Fruit fly (Drosophila melanogaster): ENCODE results near the gene CG34039.

The CG34039 gene

DNA sequence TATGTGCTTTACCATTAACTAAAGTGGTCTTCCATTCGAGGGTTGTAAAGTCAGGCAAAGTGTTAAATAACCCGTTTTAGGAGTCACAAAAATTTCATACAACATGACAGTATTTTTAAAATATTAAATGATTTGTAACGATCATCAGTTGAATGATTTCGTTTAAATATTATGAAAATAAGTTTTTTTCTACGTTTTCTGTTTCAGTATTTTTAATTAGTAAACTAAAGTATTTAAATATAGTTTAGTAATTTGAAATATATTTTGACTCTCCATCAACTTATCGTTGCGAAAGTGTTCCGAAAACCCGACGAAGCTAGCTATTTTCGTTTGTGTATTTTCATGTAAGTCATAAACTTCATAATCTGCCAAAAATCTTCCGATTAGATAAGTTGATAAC is 7.3 kb downstream of the CG34039 start, which contains the start of gene CG42758:
CG42758 (plus strand) TSS at position 301 of the 400 bp plus-strand sequence.
- TF ChIP-seq tai (GFP tag; optimal IDR thresholded peaks at IDR 0.05), result no peak
- no peak for TF ChIP-seq Myc (optimal IDR thresholded peaks at IDR 0.05)
- TF ChIP-seq dmrt93B (GFP tag; optimal IDR thresholded peaks at IDR 0.05), result no peak
- TF ChIP-seq sv (GFP tag; optimal IDR thresholded peaks at IDR 0.05), result no peak

DNA sequence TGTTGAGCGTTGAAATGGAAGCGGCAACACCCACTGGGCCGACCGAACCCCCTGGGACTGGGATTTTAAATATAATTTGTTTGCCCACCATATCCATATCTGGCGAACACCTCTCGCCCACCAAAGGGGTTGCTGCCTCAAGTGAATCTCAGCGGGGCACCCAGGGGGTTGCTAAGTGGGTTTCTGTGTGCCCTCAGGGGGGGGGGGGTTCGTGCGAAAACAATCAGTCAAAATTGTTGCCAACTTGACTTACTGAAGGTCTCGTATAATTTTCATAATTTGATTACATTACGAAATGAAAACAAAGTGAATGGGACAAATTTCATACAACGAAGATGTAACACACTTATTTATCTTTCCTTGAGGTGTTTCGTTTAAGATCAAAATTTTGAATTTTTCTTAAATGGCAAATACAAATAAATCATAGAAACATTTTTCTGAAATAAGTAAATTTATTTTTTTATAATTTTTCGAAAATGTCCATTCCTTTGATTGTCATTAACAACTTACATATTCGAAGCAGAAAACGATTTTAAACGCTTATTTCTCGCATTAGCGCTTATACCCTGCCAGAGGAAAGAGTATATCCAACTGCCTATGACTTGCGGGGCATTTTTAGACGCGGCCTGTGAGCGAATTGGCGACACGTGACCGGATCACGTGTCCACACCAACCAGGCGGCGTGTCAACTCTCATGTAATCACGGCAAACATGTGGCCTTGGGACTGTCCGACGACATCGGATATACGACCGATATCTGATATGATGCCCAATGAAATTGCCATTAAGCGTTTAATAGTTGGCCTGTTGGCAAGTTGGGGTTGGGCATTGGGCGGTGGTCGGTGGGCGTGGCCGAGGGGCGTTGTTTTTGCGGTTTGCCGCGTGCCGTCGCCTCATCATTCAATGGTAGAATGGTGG is 10.1 kb downstream of the CG34039 start:
- TF ChIP-seq Dfd (GFP tag; optimal IDR thresholded peaks at IDR 0.05) (peak; percentile 71), tai (GFP tag; optimal IDR thresholded peaks at IDR 0.05) (no peak)

- TF ChIP-seq GATAd (GFP tag; optimal IDR thresholded peaks at IDR 0.05) (no peak), Mio (GFP tag; optimal IDR thresholded peaks at IDR 0.05) (no peak), N (GFP tag; optimal IDR thresholded peaks at IDR 0.05) (no peak), Hnf4 (GFP tag; optimal IDR thresholded peaks at IDR 0.05) (no peak), HLH106 (tag; optimal IDR thresholded peaks at IDR 0.05) (no peak), dmrt93B (GFP tag; optimal IDR thresholded peaks at IDR 0.05) (no peak), foxo (GFP tag; optimal IDR thresholded peaks at IDR 0.05) (no peak), lola (GFP tag; optimal IDR thresholded peaks at IDR 0.05) (no peak), Hr78 (GFP tag; optimal IDR thresholded peaks at IDR 0.05) (no peak), sage (GFP tag; optimal IDR thresholded peaks at IDR 0.05) (no peak), brk (GFP tag; optimal IDR thresholded peaks at IDR 0.05) (no peak), woc (GFP tag; optimal IDR thresholded peaks at IDR 0.05) (no peak), CrebA (GFP tag; optimal IDR thresholded peaks at IDR 0.05; ENCODE audit: borderline replicate concordance) (no peak), sv (GFP tag; optimal IDR thresholded peaks at IDR 0.05) (no peak), Hr83 (GFP tag; optimal IDR thresholded peaks at IDR 0.05; ENCODE audit: poor library complexity, severe bottlenecking) (no peak), Dif (GFP tag; optimal IDR thresholded peaks at IDR 0.05; ENCODE audit: partially characterized antibody) (no peak), dl (GFP tag; optimal IDR thresholded peaks at IDR 0.05; ENCODE audit: insufficient read depth in 1 of 2, partially characterized antibody in 2 of 2) (no peak)
These were observed 14.8 kb downstream of the CG34039 start for dm6 chr3L:14574649-14575048.

DNA sequence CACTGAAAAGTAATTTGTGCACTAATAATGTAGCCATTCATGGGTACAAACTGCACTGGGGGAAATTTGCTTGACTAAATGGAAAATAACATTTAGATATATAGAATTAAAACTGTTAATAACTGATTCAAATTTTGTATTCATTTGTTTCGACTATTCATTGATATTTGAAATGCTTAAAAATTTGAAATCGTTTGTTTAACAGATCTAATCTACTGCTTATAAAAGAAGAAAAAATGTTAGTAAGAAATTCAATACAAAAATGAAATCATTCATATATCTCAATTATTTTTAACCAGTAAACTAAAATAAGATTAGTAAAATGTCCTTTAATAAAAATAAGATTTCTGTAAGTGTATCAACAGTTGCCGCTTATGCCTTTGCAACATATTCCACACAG is 16.2 kb downstream of the CG34039 start:
- no peak for TF ChIP-seq lola (GFP tag; optimal IDR thresholded peaks at IDR 0.05)
- TF ChIP-seq pan (optimal IDR thresholded peaks at IDR 0.05), result no peak
- TF ChIP-seq CG9705 (GFP tag; optimal IDR thresholded peaks at IDR 0.05), result no peak
- TF ChIP-seq Hr78 (GFP tag; optimal IDR thresholded peaks at IDR 0.05), result no peak
- TF ChIP-seq br (GFP tag; optimal IDR thresholded peaks at IDR 0.05), result no peak
- TF ChIP-seq h (GFP tag; optimal IDR thresholded peaks at IDR 0.05), result no peak

dm6 chr3L:14578896-14579295 is 19.1 kb downstream of the CG34039 start:
- no peak for TF ChIP-seq Hnf4 (GFP tag; optimal IDR thresholded peaks at IDR 0.05)
- no peak for TF ChIP-seq foxo (GFP tag; optimal IDR thresholded peaks at IDR 0.05)
- TF ChIP-seq dsf (GFP tag; optimal IDR thresholded peaks at IDR 0.05; ENCODE audit: borderline replicate concordance), result no peak
- no peak for TF ChIP-seq Myc (optimal IDR thresholded peaks at IDR 0.05)
- TF ChIP-seq Dif (GFP tag; optimal IDR thresholded peaks at IDR 0.05; ENCODE audit: partially characterized antibody), result peak; percentile 85
- peak; percentile 13 for TF ChIP-seq Vsx2 (GFP tag; optimal IDR thresholded peaks at IDR 0.05; ENCODE audit: partially characterized antibody)
- TF ChIP-seq Rel (GFP tag; optimal IDR thresholded peaks at IDR 0.05), result no peak
- peak; percentile 97 for TF ChIP-seq Rel (tag; optimal IDR thresholded peaks at IDR 0.05)
- peak; percentile 1 for TF ChIP-seq CG9705 (GFP tag; optimal IDR thresholded peaks at IDR 0.05)
- peak in 1 of 2 experiments; percentile 54 for TF ChIP-seq dl (GFP tag; optimal IDR thresholded peaks at IDR 0.05; ENCODE audit: insufficient read depth in 1 of 2, partially characterized antibody in 2 of 2)
- TF ChIP-seq Hr78 (GFP tag; optimal IDR thresholded peaks at IDR 0.05), result no peak

- TF ChIP-seq h (GFP tag; optimal IDR thresholded peaks at IDR 0.05) (no peak), foxo (GFP tag; optimal IDR thresholded peaks at IDR 0.05) (no peak), Mio (GFP tag; optimal IDR thresholded peaks at IDR 0.05) (no peak), Dfd (GFP tag; optimal IDR thresholded peaks at IDR 0.05) (no peak), woc (GFP tag; optimal IDR thresholded peaks at IDR 0.05) (no peak), dl (GFP tag; optimal IDR thresholded peaks at IDR 0.05; ENCODE audit: insufficient read depth in 1 of 2, partially characterized antibody in 2 of 2) (no peak), GATAd (GFP tag; optimal IDR thresholded peaks at IDR 0.05) (no peak), CG32264 (GFP tag; optimal IDR thresholded peaks at IDR 0.05) (no peak), jim (GFP tag; optimal IDR thresholded peaks at IDR 0.05) (no peak), lola (GFP tag; optimal IDR thresholded peaks at IDR 0.05) (no peak), pan (optimal IDR thresholded peaks at IDR 0.05) (no peak), CG9705 (GFP tag; optimal IDR thresholded peaks at IDR 0.05) (no peak), psq (GFP tag; optimal IDR thresholded peaks at IDR 0.05) (no peak), brk (GFP tag; optimal IDR thresholded peaks at IDR 0.05) (no peak), Myc (optimal IDR thresholded peaks at IDR 0.05) (no peak), Hr78 (GFP tag; optimal IDR thresholded peaks at IDR 0.05) (no peak)
These were observed 20.5 kb downstream of the CG34039 start for dm6 chr3L:14580294-14580693.
